Worm (Caenorhabditis elegans): ENCODE results near the gene C44B9.3.

- TF ChIP-seq zag-1 (tag; optimal IDR thresholded peaks at IDR 0.05) (no peak), nhr-237 (tag; optimal IDR thresholded peaks at IDR 0.05) (no peak), mdl-1 (tag; optimal IDR thresholded peaks at IDR 0.05) (no peak), R02D3.7 (tag; optimal IDR thresholded peaks at IDR 0.05) (no peak), ceh-82 (tag; optimal IDR thresholded peaks at IDR 0.05) (no peak), ama-1 (optimal IDR thresholded peaks at IDR 0.05) (no peak), unc-62 (GFP tag; optimal IDR thresholded peaks at IDR 0.05) (no peak), nhr-12 (tag; optimal IDR thresholded peaks at IDR 0.05) (no peak)
Measured at ce11 chrIII:10895817-10896413, 15.9 kb upstream of the C44B9.3 start, which contains the start of gene com-1.

All from whole organism, L2 larva.